Worm (Caenorhabditis elegans) whole organism, dauer: Measurements from ENCODE around the gene acr-12.

ENCODE experiments used
- unc-62 ChIP-seq: sonication (generic microtip); optimal IDR thresholded peaks from 2 replicates; lab custom pipeline; 2017; ENCODE audit warnings: missing biosample characterization, missing genetic modification reagents, missing genetic modification characterization

The acr-12 gene

ce11 chrX:13555098-13555497, 22.4 kb downstream of the acr-12 start:
- TF ChIP-seq unc-62, result no peak

- no peak for TF ChIP-seq unc-62
Observed at ce11 chrX:13556066-13556465, 23.4 kb downstream of the acr-12 start, which contains the start of gene glb-20. Gene glb-20, minus strand, starts transcription at chrX:13556166.

ce11 chrX:13558667-13559066, 26.0 kb downstream of the acr-12 start:
- no peak for TF ChIP-seq unc-62

ce11 chrX:13561954-13562353, 29.3 kb downstream of the acr-12 start:
- no peak for TF ChIP-seq unc-62

- no peak for TF ChIP-seq unc-62
Observed at ce11 chrX:13566436-13566835, 33.8 kb downstream of the acr-12 start, which contains the start of gene R01E6.2. Gene R01E6.2, minus strand, starts transcription at chrX:13566536.

ce11 chrX:13569854-13570253, 37.2 kb downstream of the acr-12 start, which contains the start of gene R01E6.7:
Gene R01E6.7, minus strand, starts transcription at chrX:13569954.
- no peak for TF ChIP-seq unc-62

ce11 chrX:13574029-13574428, 41.4 kb downstream of the acr-12 start:
- TF ChIP-seq unc-62, result no peak

ce11 chrX:13578483-13578882, 45.8 kb downstream of the acr-12 start, which contains the start of gene F54B11.11:
Gene F54B11.11, plus strand, starts transcription at chrX:13578783.
- TF ChIP-seq unc-62, result no peak

ce11 chrX:13581820-13582219, 49.2 kb downstream of the acr-12 start, which contains the start of gene F54B11.10:
Gene F54B11.10, plus strand, starts transcription at chrX:13582120.
- no peak for TF ChIP-seq unc-62

ce11 chrX:13583895-13584344, 51.3 kb downstream of the acr-12 start:
- TF ChIP-seq unc-62, result no peak

ce11 chrX:13584725-13585371, 52.2 kb downstream of the acr-12 start, which contains the start of gene unc-84:
Gene unc-84, plus strand, starts transcription at chrX:13584775.
- no peak for TF ChIP-seq unc-62
